Worm (Caenorhabditis elegans) whole organism, L3 larva: ENCODE results near the gene C41G11.1.

Experiments
- ZK546.5 ChIP-seq: sonication (generic microtip); optimal IDR thresholded peaks from 2 replicates; lab custom pipeline; 2017; ENCODE audit warnings: missing biosample characterization, missing genetic modification characterization
- ama-1 ChIP-seq: fragments of 150-350 bp; optimal IDR thresholded peaks from 2 replicates; lab custom pipeline; 2018
- ceh-9 ChIP-seq: sonication (generic microtip); optimal IDR thresholded peaks from 2 replicates; lab custom pipeline; 2018; ENCODE audit warnings: missing biosample characterization, missing genetic modification characterization
- egl-5 ChIP-seq: fragments of 150-350 bp; optimal IDR thresholded peaks from 2 replicates; lab custom pipeline; 2017; ENCODE audit warnings: missing biosample characterization, missing genetic modification reagents, missing genetic modification characterization, inconsistent platforms
- elt-2 ChIP-seq: sonication (generic microtip); optimal IDR thresholded peaks from 2 replicates; lab custom pipeline; 2016; ENCODE audit warnings: missing genetic modification reagents, mild to moderate bottlenecking, missing genetic modification characterization, missing compliant biosample characterization
- nhr-12 ChIP-seq: fragments of 150-350 bp; optimal IDR thresholded peaks from 2 replicates; lab custom pipeline; 2014; ENCODE audit warnings: missing biosample characterization, missing genetic modification characterization
- snpc-4 ChIP-seq: fragments of 150-350 bp; optimal IDR thresholded peaks from 2 replicates; lab custom pipeline; 2014; ENCODE audit warnings: missing biosample characterization, missing genetic modification characterization

ce11 chrX:5724544-5724943, 4.5 kb upstream of the C41G11.1 start:
- TF ChIP-seq ceh-9 (tag; lab: Kevin White, UChicago) (no peak), ZK546.5 (no peak), snpc-4 (no peak), egl-5 (tag; lab: Kevin White, UChicago) (no peak), nhr-12 (tag; lab: Kevin White, UChicago) (no peak), ama-1 (lab: Kevin White, UChicago) (no peak), elt-2 (no peak)
